Worm (Caenorhabditis elegans) whole organism, early embryonic: ENCODE results near the gene F20C5.11.

Experiments used
- B0310.2 ChIP-seq: sonication (generic microtip); optimal IDR thresholded peaks from 2 replicates; lab custom pipeline; 2016; ENCODE audit warnings: mild to moderate bottlenecking, missing genetic modification characterization, missing compliant biosample characterization
- F13C5.2 ChIP-seq: sonication (generic microtip); optimal IDR thresholded peaks from 2 replicates; lab custom pipeline; 2017; ENCODE audit warnings: mild to moderate bottlenecking, missing genetic modification characterization, inconsistent platforms, missing compliant biosample characterization
- aly-1 ChIP-seq: sonication (generic microtip); optimal IDR thresholded peaks from 2 replicates; lab custom pipeline; 2016; ENCODE audit warnings: missing genetic modification characterization, missing compliant biosample characterization
- ama-1 ChIP-seq: fragments of 150-350 bp; optimal IDR thresholded peaks from 2 replicates; lab custom pipeline; 2014
- ceh-13 ChIP-seq: fragments of 200-800 bp; sonication (Bioruptor generic); optimal IDR thresholded peaks from 2 replicates; lab custom pipeline; 2018; ENCODE audit warnings: mild to moderate bottlenecking, missing genetic modification characterization, missing compliant biosample characterization
- ceh-36 ChIP-seq: sonication (generic microtip); optimal IDR thresholded peaks from 2 replicates; lab custom pipeline; 2016; ENCODE audit warnings: missing genetic modification characterization, inconsistent platforms, missing compliant biosample characterization
- ets-7 ChIP-seq: sonication (generic microtip); optimal IDR thresholded peaks from 2 replicates; lab custom pipeline; 2016; ENCODE audit warnings: missing genotype, missing genetic modification characterization, missing compliant biosample characterization
- flt-1 ChIP-seq: fragments of 200-800 bp; sonication (Bioruptor generic); IDR thresholded peaks from 2 replicates; pipeline ENCODE4 v1.3.6; 2022; ENCODE audit warnings: missing genetic modification characterization, missing compliant biosample characterization
- hmbx-1 ChIP-seq: sonication (generic microtip); optimal IDR thresholded peaks from 2 replicates; lab custom pipeline; 2016; ENCODE audit warnings: mild to moderate bottlenecking, missing genetic modification characterization, missing compliant biosample characterization
- hmg-4 ChIP-seq: fragments of 200-800 bp; sonication (Bioruptor generic); optimal IDR thresholded peaks from 2 replicates; lab custom pipeline; 2018; ENCODE audit warnings: mild to moderate bottlenecking, missing genetic modification characterization, missing compliant biosample characterization
- hnd-1 ChIP-seq: sonication (generic microtip); optimal IDR thresholded peaks from 2 replicates; lab custom pipeline; 2016; ENCODE audit warnings: missing genetic modification characterization, missing compliant biosample characterization
- pes-1 ChIP-seq: fragments of 200-800 bp; sonication (Bioruptor generic); IDR thresholded peaks from 2 replicates; pipeline ENCODE4 v1.3.6; 2022; ENCODE audit warnings: missing genetic modification reagents, missing genetic modification characterization, missing compliant biosample characterization
- scrt-1 ChIP-seq: fragments of 200-800 bp; sonication (Bioruptor generic); IDR thresholded peaks from 2 replicates; pipeline ENCODE4 v1.3.6; 2022; ENCODE audit warnings: missing genetic modification characterization, missing compliant biosample characterization
- sea-1 ChIP-seq: fragments of 200-800 bp; sonication (Bioruptor generic); conservative IDR thresholded peaks from 2 replicates; pipeline ENCODE4 v1.3.6; 2022; ENCODE audit warnings: missing genetic modification characterization, missing compliant biosample characterization
- tbx-11 ChIP-seq: fragments of 200-800 bp; sonication (Bioruptor generic); IDR thresholded peaks from 2 replicates; pipeline ENCODE4 v1.3.6; 2022; ENCODE audit warnings: missing genetic modification characterization, missing compliant biosample characterization
- tbx-37 ChIP-seq: fragments of 200-800 bp; sonication (Bioruptor generic); conservative IDR thresholded peaks from 2 replicates; pipeline ENCODE4 v1.3.6; 2022; ENCODE audit warnings: missing genetic modification reagents, missing genetic modification characterization, missing compliant biosample characterization
- tra-4 ChIP-seq: sonication (generic microtip); optimal IDR thresholded peaks from 2 replicates; lab custom pipeline; 2017; ENCODE audit warnings: missing genetic modification characterization, missing compliant biosample characterization

The F20C5.11 gene

ce11 chrIV:8743654-8744332 is 18.0 kb downstream of the F20C5.11 start, which contains the start of gene F21D5.7:
TSS of gene F21D5.7 (minus strand) at chrIV:8743704.
- TF ChIP-seq sea-1 (GFP tag; lab: Robert Waterston, UW) (no peak), F13C5.2 (tag; lab: Kevin White, UChicago) (peak; percentile 43)

- no peak for TF ChIP-seq pes-1 (GFP tag; lab: Robert Waterston, UW)
- TF ChIP-seq tbx-11 (GFP tag; lab: Robert Waterston, UW), result no peak
- TF ChIP-seq hnd-1 (tag; lab: Kevin White, UChicago), result no peak
- TF ChIP-seq tbx-37, result no peak
- no peak for TF ChIP-seq ets-7 (tag; lab: Kevin White, UChicago)
- no peak for TF ChIP-seq flt-1 (GFP tag; lab: Robert Waterston, UW)
- TF ChIP-seq ceh-36 (tag; lab: Kevin White, UChicago), result no peak
Observed at ce11 chrIV:8740952-8741438, 20.8 kb downstream of the F20C5.11 start, which contains the start of gene F21D5.6. TSS of gene F21D5.6 (minus strand) at chrIV:8741388.

- TF ChIP-seq hnd-1 (tag; lab: Kevin White, UChicago) (no peak), ets-7 (tag; lab: Kevin White, UChicago) (no peak), tra-4 (tag; lab: Kevin White, UChicago) (no peak), scrt-1 (GFP tag; lab: Robert Waterston, UW) (no peak), F13C5.2 (tag; lab: Kevin White, UChicago) (no peak), ceh-36 (tag; lab: Kevin White, UChicago) (no peak), tbx-11 (GFP tag; lab: Robert Waterston, UW) (no peak), sea-1 (GFP tag; lab: Robert Waterston, UW) (no peak), ceh-13 (GFP tag; lab: Kevin White, UChicago) (no peak), tbx-37 (no peak), hmg-4 (no peak), hmbx-1 (tag; lab: Kevin White, UChicago) (no peak), ama-1 (lab: Kevin White, UChicago) (no peak), aly-1 (tag; lab: Kevin White, UChicago) (no peak), pes-1 (GFP tag; lab: Robert Waterston, UW) (no peak), B0310.2 (no peak)
Observed at ce11 chrIV:8739926-8740325, 21.9 kb downstream of the F20C5.11 start, which contains the start of gene mrps-33. TSS of gene mrps-33 (minus strand) at chrIV:8740026.

ce11 chrIV:8739294-8739693 is 22.5 kb downstream of the F20C5.11 start, which contains the start of gene F21D5.5:
TSS of gene F21D5.5 (minus strand) at chrIV:8739394.
- no peak for TF ChIP-seq sea-1 (GFP tag; lab: Robert Waterston, UW)
- TF ChIP-seq F13C5.2 (tag; lab: Kevin White, UChicago), result no peak
- TF ChIP-seq pes-1 (GFP tag; lab: Robert Waterston, UW), result no peak
- TF ChIP-seq tra-4 (tag; lab: Kevin White, UChicago), result no peak
- TF ChIP-seq scrt-1 (GFP tag; lab: Robert Waterston, UW), result no peak
- no peak for TF ChIP-seq tbx-37
- no peak for TF ChIP-seq ets-7 (tag; lab: Kevin White, UChicago)
- no peak for TF ChIP-seq ama-1 (lab: Kevin White, UChicago)
- no peak for TF ChIP-seq hmbx-1 (tag; lab: Kevin White, UChicago)
- TF ChIP-seq hnd-1 (tag; lab: Kevin White, UChicago), result no peak
- TF ChIP-seq B0310.2, result no peak
- TF ChIP-seq hmg-4, result no peak
- no peak for TF ChIP-seq ceh-13 (GFP tag; lab: Kevin White, UChicago)
- TF ChIP-seq tbx-11 (GFP tag; lab: Robert Waterston, UW), result no peak
- no peak for TF ChIP-seq aly-1 (tag; lab: Kevin White, UChicago)
- TF ChIP-seq flt-1 (GFP tag; lab: Robert Waterston, UW), result no peak
- no peak for TF ChIP-seq ceh-36 (tag; lab: Kevin White, UChicago)

- TF ChIP-seq pes-1 (GFP tag; lab: Robert Waterston, UW), result no peak
- TF ChIP-seq hnd-1 (tag; lab: Kevin White, UChicago), result no peak
- TF ChIP-seq F13C5.2 (tag; lab: Kevin White, UChicago), result no peak
- no peak for TF ChIP-seq sea-1 (GFP tag; lab: Robert Waterston, UW)
Observed at ce11 chrIV:8737787-8738186, 24.0 kb downstream of the F20C5.11 start, which contains the start of gene F21D5.4. TSS of gene F21D5.4 (plus strand) at chrIV:8738087.

ce11 chrIV:8737354-8737753 is 24.4 kb downstream of the F20C5.11 start:
- no peak for TF ChIP-seq sea-1 (GFP tag; lab: Robert Waterston, UW)
- no peak for TF ChIP-seq aly-1 (tag; lab: Kevin White, UChicago)
- no peak for TF ChIP-seq hmg-4
- TF ChIP-seq F13C5.2 (tag; lab: Kevin White, UChicago), result no peak
- no peak for TF ChIP-seq hmbx-1 (tag; lab: Kevin White, UChicago)
- no peak for TF ChIP-seq ets-7 (tag; lab: Kevin White, UChicago)
- TF ChIP-seq hnd-1 (tag; lab: Kevin White, UChicago), result no peak
- TF ChIP-seq tbx-37, result no peak
- TF ChIP-seq ceh-36 (tag; lab: Kevin White, UChicago), result no peak
- TF ChIP-seq tbx-11 (GFP tag; lab: Robert Waterston, UW), result no peak
- TF ChIP-seq tra-4 (tag; lab: Kevin White, UChicago), result no peak

- no peak for TF ChIP-seq tbx-11 (GFP tag; lab: Robert Waterston, UW)
- no peak for TF ChIP-seq ets-7 (tag; lab: Kevin White, UChicago)
- no peak for TF ChIP-seq hmbx-1 (tag; lab: Kevin White, UChicago)
- no peak for TF ChIP-seq hnd-1 (tag; lab: Kevin White, UChicago)
- TF ChIP-seq B0310.2, result no peak
- no peak for TF ChIP-seq tra-4 (tag; lab: Kevin White, UChicago)
- TF ChIP-seq ceh-13 (GFP tag; lab: Kevin White, UChicago), result no peak
Observed at ce11 chrIV:8730469-8730868, 31.3 kb downstream of the F20C5.11 start, which contains the start of gene F21D5.3. TSS of gene F21D5.3 (plus strand) at chrIV:8730815.
